Worm (Caenorhabditis elegans) whole organism, late embryonic: ENCODE measurements around the gene F23D12.3.

Source experiments
- C08G9.2 ChIP-seq: sonication (generic microtip); optimal IDR thresholded peaks from 2 replicates; lab custom pipeline; 2016; ENCODE audit warnings: mild to moderate bottlenecking, missing genetic modification characterization, moderate library complexity, missing compliant biosample characterization
- T23F11.4 ChIP-seq: fragments of 200-800 bp; sonication (Bioruptor generic); optimal IDR thresholded peaks from 2 replicates; lab custom pipeline; 2018; ENCODE audit warnings: mild to moderate bottlenecking, missing genetic modification characterization, missing compliant biosample characterization
- ceh-22 ChIP-seq: sonication (generic microtip); optimal IDR thresholded peaks from 2 replicates; lab custom pipeline; 2017; ENCODE audit warnings: missing biosample characterization, missing genetic modification characterization
- dve-1 ChIP-seq: sonication (generic microtip); optimal IDR thresholded peaks from 2 replicates; lab custom pipeline; 2017; ENCODE audit warnings: antibody characterized with exemption, mild to moderate bottlenecking, missing genetic modification characterization, missing compliant biosample characterization
- gmeb-2 ChIP-seq: sonication (generic microtip); optimal IDR thresholded peaks from 2 replicates; lab custom pipeline; 2016; ENCODE audit warnings: missing genetic modification characterization, inconsistent platforms, missing compliant biosample characterization
- nfya-1 ChIP-seq: sonication (generic microtip); optimal IDR thresholded peaks from 2 replicates; lab custom pipeline; 2017; ENCODE audit warnings: missing genetic modification characterization, mild to moderate bottlenecking, missing compliant biosample characterization, antibody characterized with exemption, moderate library complexity
- pqm-1 ChIP-seq: sonication (generic microtip); optimal IDR thresholded peaks from 2 replicates; lab custom pipeline; 2016; ENCODE audit warnings: missing genetic modification characterization, missing compliant biosample characterization
- sox-4 ChIP-seq: sonication (generic microtip); optimal IDR thresholded peaks from 2 replicates; lab custom pipeline; 2017; ENCODE audit warnings: mild to moderate bottlenecking, missing genetic modification characterization, inconsistent platforms, missing compliant biosample characterization

DNA sequence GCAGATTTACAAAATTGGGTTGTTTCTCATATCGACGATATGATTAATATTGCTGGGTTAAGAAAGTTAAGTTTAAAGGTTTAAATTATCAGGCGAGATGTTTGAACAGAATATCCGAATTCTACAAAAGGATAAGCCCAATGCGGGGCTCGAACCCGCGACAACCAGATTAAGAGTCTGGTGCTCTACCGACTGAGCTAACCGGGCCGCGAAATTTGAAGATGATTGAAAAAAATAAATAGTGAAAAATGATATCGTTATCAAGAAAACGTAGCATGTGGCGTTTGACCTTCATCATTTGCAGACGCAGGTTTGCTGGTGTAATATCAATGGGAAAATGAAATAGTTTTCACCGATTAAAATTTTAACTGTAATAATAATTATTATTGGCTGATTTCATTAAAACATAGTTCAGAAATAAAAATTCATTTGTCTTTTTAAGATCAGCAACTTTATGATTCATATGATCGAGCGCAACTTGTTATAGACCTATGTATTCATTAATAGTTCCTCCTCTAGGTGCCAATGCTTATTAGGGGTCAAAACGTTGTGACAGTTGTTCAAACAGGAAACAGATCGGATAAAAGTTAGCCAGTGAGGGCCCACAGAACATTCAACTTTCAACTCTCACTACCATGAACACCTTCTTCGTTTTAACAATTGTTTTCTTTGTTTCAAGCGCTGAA, 36.5 kb downstream of the F23D12.3 start, which contains the start of gene M163.11:
- TF ChIP-seq dve-1 (peak; percentile 45), ceh-22 (tag; lab: Kevin White, UChicago) (no peak), nfya-1 (tag; lab: Kevin White, UChicago) (no peak), C08G9.2 (tag; lab: Kevin White, UChicago) (no peak), pqm-1 (no peak), T23F11.4 (GFP tag; lab: Kevin White, UChicago) (no peak), gmeb-2 (no peak), sox-4 (tag; lab: Kevin White, UChicago) (no peak)
